Worm (Caenorhabditis elegans) whole organism, L2 larva: ENCODE measurements around the gene nhr-251.

Experiments
- C34F6.9 ChIP-seq: fragments of 150-350 bp; optimal IDR thresholded peaks from 2 replicates; lab custom pipeline; 2014; ENCODE audit warnings: missing biosample characterization, missing genetic modification characterization
- F13H6.1 ChIP-seq: sonication (generic microtip); optimal IDR thresholded peaks from 2 replicates; lab custom pipeline; 2016; ENCODE audit warnings: missing genetic modification characterization, missing compliant biosample characterization
- R02D3.7 ChIP-seq: fragments of 150-350 bp; optimal IDR thresholded peaks from 2 replicates; lab custom pipeline; 2014; ENCODE audit warnings: missing biosample characterization, missing genetic modification characterization
- Y55F3AM.14 ChIP-seq: fragments of 200-800 bp; sonication (Bioruptor generic); optimal IDR thresholded peaks from 2 replicates; lab custom pipeline; 2018; ENCODE audit warnings: mild to moderate bottlenecking, missing genetic modification characterization, missing compliant biosample characterization
- ZK546.5 ChIP-seq: sonication (generic microtip); optimal IDR thresholded peaks from 2 replicates; lab custom pipeline; 2017; ENCODE audit warnings: missing biosample characterization, missing genetic modification characterization
- alr-1 ChIP-seq: fragments of 150-350 bp; optimal IDR thresholded peaks from 2 replicates; lab custom pipeline; 2014; ENCODE audit warnings: missing biosample characterization, missing genetic modification characterization
- aly-2 ChIP-seq: fragments of 150-350 bp; optimal IDR thresholded peaks from 2 replicates; lab custom pipeline; 2014; ENCODE audit warnings: missing biosample characterization, missing genetic modification characterization
- ama-1 ChIP-seq: fragments of 150-350 bp; optimal IDR thresholded peaks from 2 replicates; lab custom pipeline; 2018; ENCODE audit warnings: inconsistent platforms
- blmp-1 ChIP-seq: sonication (generic microtip); optimal IDR thresholded peaks from 2 replicates; lab custom pipeline; 2017; ENCODE audit warnings: missing genetic modification characterization, mild to moderate bottlenecking, missing compliant biosample characterization, antibody characterized with exemption, moderate library complexity; ENCODE audit not compliant: insufficient read depth
- ceh-82 ChIP-seq: fragments of 150-350 bp; optimal IDR thresholded peaks from 2 replicates; lab custom pipeline; 2014; ENCODE audit warnings: missing biosample characterization, missing genetic modification characterization
- crh-2 ChIP-seq: sonication (generic microtip); optimal IDR thresholded peaks from 2 replicates; lab custom pipeline; 2017; ENCODE audit warnings: missing biosample characterization, missing genetic modification characterization
- dmd-4 ChIP-seq: sonication (generic microtip); optimal IDR thresholded peaks from 2 replicates; lab custom pipeline; 2017; ENCODE audit warnings: missing biosample characterization, missing genetic modification characterization
- egl-27 ChIP-seq: sonication (generic microtip); optimal IDR thresholded peaks from 3 replicates; lab custom pipeline; 2017; ENCODE audit warnings: missing biosample characterization, missing genetic modification reagents, missing genetic modification characterization
- elt-1 ChIP-seq: fragments of 150-350 bp; optimal IDR thresholded peaks from 2 replicates; lab custom pipeline; 2014; ENCODE audit warnings: missing biosample characterization, missing genetic modification characterization
- elt-3 ChIP-seq: sonication (generic microtip); optimal IDR thresholded peaks from 2 replicates; lab custom pipeline; 2017; ENCODE audit warnings: missing biosample characterization, missing genetic modification characterization
- fos-1 ChIP-seq: fragments of 150-350 bp; optimal IDR thresholded peaks from 2 replicates; lab custom pipeline; 2014; ENCODE audit warnings: missing biosample characterization, missing genetic modification characterization
- gmeb-1 ChIP-seq: fragments of 150-350 bp; optimal IDR thresholded peaks from 2 replicates; lab custom pipeline; 2014; ENCODE audit warnings: missing biosample characterization, missing genetic modification characterization
- lin-13 ChIP-seq: fragments of 150-350 bp; optimal IDR thresholded peaks from 2 replicates; lab custom pipeline; 2014; ENCODE audit warnings: missing biosample characterization, missing genetic modification reagents, missing genetic modification characterization
- lin-39 ChIP-seq: fragments of 150-350 bp; optimal IDR thresholded peaks from 2 replicates; lab custom pipeline; 2014; ENCODE audit warnings: missing biosample characterization, missing genetic modification reagents, missing genetic modification characterization
- lsy-2 ChIP-seq, 2 experiments: fragments of 150-350 bp in 1 of 2; sonication (generic microtip) in 1 of 2; optimal IDR thresholded peaks; 2 replicates each; lab custom pipeline; 2014 to 2017; ENCODE audit warnings: missing biosample characterization in 2 of 2, missing genetic modification characterization in 2 of 2
- mab-5 ChIP-seq: fragments of 150-350 bp; optimal IDR thresholded peaks from 2 replicates; lab custom pipeline; 2014; ENCODE audit warnings: missing biosample characterization, missing genetic modification characterization
- mdl-1 ChIP-seq, 2 experiments: fragments of 150-350 bp in 1 of 2; sonication (generic microtip) in 1 of 2; optimal IDR thresholded peaks; 2 replicates each; lab custom pipeline; 2017; ENCODE audit warnings: missing biosample characterization in 2 of 2, missing genetic modification characterization in 2 of 2
- nhr-10 ChIP-seq: sonication (generic microtip); optimal IDR thresholded peaks from 2 replicates; lab custom pipeline; 2017; ENCODE audit warnings: missing biosample characterization, missing genetic modification characterization
- nhr-11 ChIP-seq: fragments of 150-350 bp; optimal IDR thresholded peaks from 2 replicates; lab custom pipeline; 2014; ENCODE audit warnings: missing biosample characterization, missing genetic modification characterization
- nhr-129 ChIP-seq: fragments of 150-350 bp; optimal IDR thresholded peaks from 2 replicates; lab custom pipeline; 2014; ENCODE audit warnings: missing biosample characterization, missing genetic modification characterization
- nhr-21 ChIP-seq: fragments of 150-350 bp; optimal IDR thresholded peaks from 2 replicates; lab custom pipeline; 2014; ENCODE audit warnings: missing biosample characterization, missing genetic modification characterization
- nhr-23 ChIP-seq: fragments of 150-350 bp; optimal IDR thresholded peaks from 2 replicates; lab custom pipeline; 2014; ENCODE audit warnings: missing biosample characterization, missing genetic modification reagents, missing genetic modification characterization
- nhr-237 ChIP-seq: fragments of 150-350 bp; optimal IDR thresholded peaks from 2 replicates; lab custom pipeline; 2014; ENCODE audit warnings: missing biosample characterization, missing genetic modification characterization
- nhr-25 ChIP-seq: fragments of 150-350 bp; sonication (generic microtip); optimal IDR thresholded peaks from 3 replicates; lab custom pipeline; 2014; ENCODE audit warnings: missing biosample characterization, missing genetic modification characterization
- nhr-6 ChIP-seq: fragments of 150-350 bp; optimal IDR thresholded peaks from 2 replicates; lab custom pipeline; 2014; ENCODE audit warnings: missing biosample characterization, missing genetic modification characterization
- peb-1 ChIP-seq: fragments of 150-350 bp; optimal IDR thresholded peaks from 2 replicates; lab custom pipeline; 2014; ENCODE audit warnings: missing biosample characterization, missing genetic modification characterization
- sem-4 ChIP-seq: fragments of 150-350 bp; optimal IDR thresholded peaks from 2 replicates; lab custom pipeline; 2014; ENCODE audit warnings: missing biosample characterization, missing genetic modification reagents, missing genetic modification characterization
- sma-3 ChIP-seq: sonication (generic microtip); optimal IDR thresholded peaks from 2 replicates; lab custom pipeline; 2016; ENCODE audit warnings: missing genetic modification reagents, missing genetic modification characterization, missing compliant biosample characterization
- sma-9 ChIP-seq, 2 experiments: fragments of 150-350 bp in 1 of 2; sonication (generic microtip) in 1 of 2; optimal IDR thresholded peaks; 2 replicates each; lab custom pipeline; 2014 to 2016; ENCODE audit warnings: missing genetic modification characterization in 2 of 2, mild to moderate bottlenecking in 1 of 2, missing biosample characterization in 1 of 2, missing compliant biosample characterization in 1 of 2, missing genetic modification reagents in 1 of 2, moderate library complexity in 1 of 2
- snpc-4 ChIP-seq: fragments of 150-350 bp; optimal IDR thresholded peaks from 2 replicates; lab custom pipeline; 2014; ENCODE audit warnings: missing biosample characterization, missing genetic modification characterization
- unc-39 ChIP-seq: fragments of 150-350 bp; optimal IDR thresholded peaks from 2 replicates; lab custom pipeline; 2014; ENCODE audit warnings: missing biosample characterization, missing genetic modification characterization
- unc-55 ChIP-seq: fragments of 150-350 bp; sonication (generic microtip); optimal IDR thresholded peaks from 3 replicates; lab custom pipeline; 2014; ENCODE audit warnings: missing biosample characterization, missing genetic modification reagents, missing genetic modification characterization
- unc-62 ChIP-seq: fragments of 150-350 bp; optimal IDR thresholded peaks from 2 replicates; lab custom pipeline; 2014; ENCODE audit warnings: missing biosample characterization, missing genetic modification reagents, missing genetic modification characterization
- zag-1 ChIP-seq: fragments of 150-350 bp; optimal IDR thresholded peaks from 2 replicates; lab custom pipeline; 2014; ENCODE audit warnings: missing biosample characterization, missing genetic modification characterization
- ztf-1 ChIP-seq: fragments of 200-800 bp; sonication (Bioruptor generic); conservative IDR thresholded peaks from 2 replicates; pipeline ENCODE4 v1.3.6; 2022; ENCODE audit warnings: missing genetic modification characterization, missing compliant biosample characterization
- ztf-11 ChIP-seq: sonication (generic microtip); optimal IDR thresholded peaks from 2 replicates; lab custom pipeline; 2017; ENCODE audit warnings: missing biosample characterization, missing genetic modification characterization
- ztf-4 ChIP-seq: fragments of 150-350 bp; optimal IDR thresholded peaks from 2 replicates; lab custom pipeline; 2014; ENCODE audit warnings: missing biosample characterization, missing genetic modification characterization

nhr-251 gene

DNA sequence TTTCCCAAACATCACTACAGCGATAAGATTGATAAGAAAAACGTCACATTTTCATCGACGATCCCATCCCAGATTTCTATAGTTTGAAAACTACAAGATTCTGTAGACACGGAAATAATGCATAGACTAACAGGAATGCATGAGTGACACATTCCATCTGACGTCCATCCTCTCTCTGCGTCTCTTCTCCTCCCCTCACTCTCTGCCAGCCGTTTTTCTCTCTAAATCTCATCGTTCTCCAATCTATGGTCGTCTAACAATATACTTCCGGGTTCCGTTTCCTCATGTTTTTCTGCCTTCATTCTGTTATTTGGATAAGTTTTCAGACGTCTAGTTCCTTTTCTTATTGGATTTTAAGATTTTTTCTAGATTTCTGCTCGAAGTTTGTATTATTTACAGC, 18.7 kb downstream of the nhr-251 start, which contains the start of gene F48G7.4:
Gene F48G7.4, plus strand, starts transcription at position 400 of the 400 bp plus-strand sequence.
- peak; percentile 8 for TF ChIP-seq gmeb-1 (tag; lab: Kevin White, UChicago)
- peak; percentile 67 for TF ChIP-seq crh-2 (tag; lab: Kevin White, UChicago)
- TF ChIP-seq elt-3: no peak
- no peak for TF ChIP-seq ZK546.5 (tag; lab: Kevin White, UChicago)
- no peak for TF ChIP-seq blmp-1
- peak; percentile 51 for TF ChIP-seq nhr-25 (tag; lab: Kevin White, UChicago)
- TF ChIP-seq dmd-4 (tag; lab: Kevin White, UChicago): no peak
- peak; percentile 32 to 50 for TF ChIP-seq mdl-1 (tag; optimal IDR thresholded peaks at IDR 0.05; lab: Kevin White, UChicago)
- TF ChIP-seq nhr-129 (tag; lab: Kevin White, UChicago): peak; percentile 67
- TF ChIP-seq ztf-4 (tag; lab: Kevin White, UChicago): peak; percentile 25
- peak; percentile 1 for TF ChIP-seq sma-3
- peak; percentile 92 for TF ChIP-seq unc-55
- peak; percentile 44 for TF ChIP-seq lin-13
- TF ChIP-seq unc-39 (tag; lab: Kevin White, UChicago): no peak
- TF ChIP-seq nhr-6 (tag; lab: Kevin White, UChicago): peak; percentile 87
- TF ChIP-seq unc-62 (GFP tag; lab: Kevin White, UChicago): peak; percentile 58
- no peak for TF ChIP-seq nhr-23
- no peak for TF ChIP-seq lin-39 (tag; lab: Kevin White, UChicago)
- TF ChIP-seq F13H6.1 (tag; lab: Kevin White, UChicago): peak; percentile 74
- no peak for TF ChIP-seq ama-1 (lab: Kevin White, UChicago)
- peak; percentile 79 for TF ChIP-seq fos-1 (tag; lab: Kevin White, UChicago)
- TF ChIP-seq C34F6.9 (tag; lab: Kevin White, UChicago): peak; percentile 88
- TF ChIP-seq sma-9 (GFP tag; optimal IDR thresholded peaks at IDR 0.05; lab: Kevin White, UChicago): peak; percentile 91
- no peak for TF ChIP-seq sma-9 (tag; optimal IDR thresholded peaks at IDR 0.05; lab: Kevin White, UChicago)
- TF ChIP-seq Y55F3AM.14: peak; percentile 68
- TF ChIP-seq peb-1 (tag; lab: Kevin White, UChicago): no peak
- TF ChIP-seq lsy-2 (tag; optimal IDR thresholded peaks at IDR 0.05; lab: Kevin White, UChicago): peak in 1 of 2 experiments; percentile 83
- TF ChIP-seq snpc-4 (tag; lab: Kevin White, UChicago): peak; percentile 32
- peak; percentile 51 for TF ChIP-seq sem-4 (tag; lab: Kevin White, UChicago)
- TF ChIP-seq egl-27 (tag; lab: Kevin White, UChicago): peak; percentile 82
- TF ChIP-seq nhr-21 (tag; lab: Kevin White, UChicago): peak; percentile 53
- TF ChIP-seq zag-1 (tag; lab: Kevin White, UChicago): peak; percentile 84
- peak; percentile 8 for TF ChIP-seq mab-5 (tag; lab: Kevin White, UChicago)

DNA sequence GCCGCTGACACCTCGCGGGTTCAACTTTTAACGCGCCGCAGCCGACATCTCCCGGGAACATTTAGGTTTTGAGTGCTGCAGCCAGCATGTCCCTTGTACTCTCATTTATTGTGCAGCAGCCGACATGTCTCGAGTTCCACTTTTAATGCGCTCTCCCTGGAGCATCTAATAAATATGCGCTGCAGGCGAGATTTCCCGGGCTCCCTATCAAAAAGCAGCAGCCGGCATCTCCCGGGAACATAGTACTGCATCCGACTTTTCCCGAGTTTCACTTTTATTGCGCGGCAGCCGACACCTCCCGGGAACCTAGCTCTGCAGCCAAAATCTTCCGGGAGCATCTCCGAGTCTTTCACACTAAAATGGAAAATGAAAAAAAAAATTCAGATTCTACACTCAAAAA, 20.7 kb downstream of the nhr-251 start:
- TF ChIP-seq Y55F3AM.14 (no peak), unc-55 (no peak), sma-9 (GFP tag; optimal IDR thresholded peaks at IDR 0.05; lab: Kevin White, UChicago) (no peak), sma-9 (tag; optimal IDR thresholded peaks at IDR 0.05; lab: Kevin White, UChicago) (no peak), nhr-11 (tag; lab: Kevin White, UChicago) (no peak), ztf-11 (tag; lab: Kevin White, UChicago) (no peak), nhr-10 (tag; lab: Kevin White, UChicago) (no peak)

DNA sequence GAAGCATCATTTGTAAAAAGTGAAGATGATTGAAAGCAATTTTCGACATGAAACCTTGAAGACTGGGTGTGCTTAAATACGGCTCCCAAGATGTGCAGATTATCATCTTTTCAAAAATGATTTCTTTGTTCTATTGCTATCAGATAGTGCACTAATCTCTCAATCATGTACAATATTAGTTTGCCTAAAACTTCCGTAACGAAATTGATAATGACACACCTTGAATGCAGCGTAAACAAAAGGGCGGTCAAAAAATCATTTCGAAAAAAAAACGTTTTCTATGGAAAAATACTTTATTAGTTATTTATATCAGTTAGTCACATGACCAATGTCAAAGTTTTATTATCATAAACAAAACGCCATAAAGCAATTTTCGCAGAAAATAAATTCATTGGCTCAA, 22.6 kb downstream of the nhr-251 start, which contains the start of gene F48G7.5:
Gene F48G7.5, minus strand, starts transcription at position 34 of the 400 bp plus-strand sequence.
- TF ChIP-seq alr-1 (tag; lab: Kevin White, UChicago): no peak
- no peak for TF ChIP-seq lin-13
- TF ChIP-seq nhr-11 (tag; lab: Kevin White, UChicago): no peak
- TF ChIP-seq ceh-82 (tag; lab: Kevin White, UChicago): no peak
- no peak for TF ChIP-seq gmeb-1 (tag; lab: Kevin White, UChicago)
- TF ChIP-seq mdl-1 (tag; optimal IDR thresholded peaks at IDR 0.05; lab: Kevin White, UChicago): no peak
- no peak for TF ChIP-seq nhr-129 (tag; lab: Kevin White, UChicago)
- TF ChIP-seq nhr-25 (tag; lab: Kevin White, UChicago): no peak

DNA sequence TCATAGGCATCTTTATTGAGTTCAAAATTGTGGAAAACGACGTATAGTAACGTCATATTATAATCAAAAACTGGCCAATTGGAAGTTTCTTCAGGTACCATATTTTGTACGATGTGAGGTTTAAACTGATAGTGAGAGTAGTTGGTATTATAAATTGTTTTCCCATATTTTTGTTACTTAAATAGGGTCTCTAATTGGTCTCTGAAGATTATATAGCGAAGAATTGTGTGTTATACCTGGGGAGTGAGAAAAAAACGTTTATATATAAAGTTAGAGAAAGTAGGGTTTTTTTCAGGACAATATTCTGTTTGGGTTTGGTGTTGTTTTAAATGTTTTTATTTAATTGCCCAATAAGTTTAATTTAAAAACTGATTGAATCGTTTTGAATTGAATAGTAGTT, 24.6 kb downstream of the nhr-251 start, which contains the start of gene srt-17:
Gene srt-17, minus strand, starts transcription at position 101 of the 400 bp plus-strand sequence.
- TF ChIP-seq Y55F3AM.14: no peak
- TF ChIP-seq ztf-4 (tag; lab: Kevin White, UChicago): no peak
- TF ChIP-seq blmp-1: no peak
- no peak for TF ChIP-seq F13H6.1 (tag; lab: Kevin White, UChicago)
- TF ChIP-seq elt-1 (tag; lab: Kevin White, UChicago): no peak
- no peak for TF ChIP-seq nhr-25 (tag; lab: Kevin White, UChicago)
- no peak for TF ChIP-seq ztf-1 (GFP tag; lab: Robert Waterston, UW)
- TF ChIP-seq aly-2 (tag; lab: Kevin White, UChicago): no peak
- no peak for TF ChIP-seq egl-27 (tag; lab: Kevin White, UChicago)
- no peak for TF ChIP-seq gmeb-1 (tag; lab: Kevin White, UChicago)
- no peak for TF ChIP-seq lin-39 (tag; lab: Kevin White, UChicago)
- no peak for TF ChIP-seq dmd-4 (tag; lab: Kevin White, UChicago)
- TF ChIP-seq nhr-11 (tag; lab: Kevin White, UChicago): no peak
- no peak for TF ChIP-seq nhr-237 (tag; lab: Kevin White, UChicago)
- TF ChIP-seq nhr-21 (tag; lab: Kevin White, UChicago): no peak
- no peak for TF ChIP-seq alr-1 (tag; lab: Kevin White, UChicago)
- no peak for TF ChIP-seq R02D3.7 (tag; lab: Kevin White, UChicago)
- no peak for TF ChIP-seq crh-2 (tag; lab: Kevin White, UChicago)
